Fruit fly (Drosophila melanogaster): Measurements from ENCODE around the gene CG11843.

Gene CG11843

dm6 chr3R:29103227-29103626 lies 49.1 kb downstream of the CG11843 start:
- TF ChIP-seq CrebA (GFP tag; optimal IDR thresholded peaks at IDR 0.05; ENCODE audit: borderline replicate concordance) (no peak), Dfd (GFP tag; optimal IDR thresholded peaks at IDR 0.05) (peak; percentile 90), CG9705 (GFP tag; optimal IDR thresholded peaks at IDR 0.05) (no peak), fru (GFP tag; optimal IDR thresholded peaks at IDR 0.05) (no peak)

Data from whole organism, wandering third instar larva.